Fruit fly (Drosophila melanogaster) whole organism, pupa: Measurements from ENCODE around the gene MESR3.

Experiments
- CG13204 ChIP-seq: fragments of 200-800 bp; sonication (Bioruptor generic); optimal IDR thresholded peaks from 2 replicates; lab custom pipeline; 2018; ENCODE audit warnings: missing biosample characterization, mild to moderate bottlenecking, missing genetic modification characterization, moderate library complexity
- CG15710 ChIP-seq: fragments of 200-800 bp; sonication (Bioruptor generic); optimal IDR thresholded peaks from 2 replicates; lab custom pipeline; 2018; ENCODE audit warnings: missing biosample characterization, mild to moderate bottlenecking, missing genetic modification characterization, moderate library complexity
- CG8159 ChIP-seq: fragments of 200-800 bp; sonication (Bioruptor generic); optimal IDR thresholded peaks from 3 replicates; lab custom pipeline; 2018; ENCODE audit warnings: missing biosample characterization, mild to moderate bottlenecking, missing genetic modification characterization, moderate library complexity
- CG8301 ChIP-seq: fragments of 200-800 bp; sonication (Bioruptor generic); optimal IDR thresholded peaks from 2 replicates; lab custom pipeline; 2018; ENCODE audit warnings: missing biosample characterization, mild to moderate bottlenecking, missing genetic modification characterization
- Ets98B ChIP-seq: fragments of 200-800 bp; sonication (Bioruptor generic); IDR thresholded peaks from 2 replicates; pipeline ENCODE4 v1.3.6; 2022; ENCODE audit warnings: missing biosample characterization, missing genetic modification characterization
- Pif1A ChIP-seq: fragments of 200-800 bp; sonication (Bioruptor generic); optimal IDR thresholded peaks from 3 replicates; lab custom pipeline; 2016; ENCODE audit warnings: missing biosample characterization, missing genetic modification characterization

DNA sequence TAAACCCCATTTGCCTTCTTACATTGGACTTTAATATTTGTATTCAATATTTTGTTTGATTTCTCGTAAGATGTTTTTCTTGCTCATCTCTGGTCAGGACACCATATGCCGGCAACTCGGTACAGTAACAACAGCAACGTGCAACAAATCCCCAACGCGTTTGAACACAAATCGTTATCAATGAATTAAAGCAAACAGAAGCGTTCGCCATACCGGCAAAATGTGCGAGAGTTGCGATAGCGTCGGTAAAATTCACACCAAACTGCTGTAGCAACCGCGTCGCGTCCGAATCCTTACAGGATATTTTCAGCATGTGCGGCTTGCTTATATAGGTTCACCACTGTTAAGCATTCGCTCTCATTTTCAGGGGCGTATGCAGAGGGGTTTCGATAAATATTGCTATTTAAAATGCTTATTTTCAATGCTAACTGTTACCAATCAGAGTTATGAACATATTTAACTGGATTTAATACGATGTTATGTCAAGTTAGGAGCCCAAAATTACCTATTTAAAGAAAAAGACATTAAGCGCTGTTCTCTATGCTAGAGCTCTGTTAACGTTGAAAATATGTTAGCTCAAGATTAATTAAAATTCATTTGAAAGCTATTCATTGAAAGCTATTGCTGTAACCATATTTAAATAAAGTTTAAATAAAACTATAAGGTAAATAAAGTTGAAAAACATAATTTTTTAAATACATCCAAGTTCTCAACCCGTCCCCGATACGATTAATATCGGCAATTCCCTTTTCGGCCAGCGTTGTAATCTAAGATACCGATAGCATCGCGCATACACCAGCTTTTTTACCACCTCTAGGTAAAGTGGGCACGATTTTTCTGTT lies 26.7 kb upstream of the MESR3 start, which contains the start of the genes Pde11 and CG15160:
- TF ChIP-seq CG8301 (tag; lab: Kevin White, UChicago) = no peak
- no peak for TF ChIP-seq CG13204 (GFP tag; lab: Kevin White, UChicago)
- TF ChIP-seq CG15710 = no peak
- TF ChIP-seq Pif1A (GFP tag; lab: Kevin White, UChicago) = no peak
- no peak for TF ChIP-seq Ets98B (GFP tag; lab: Robert Waterston, UW)
- TF ChIP-seq CG8159 (tag; lab: Kevin White, UChicago) = no peak
